Worm (Caenorhabditis elegans) whole organism, young adult: Measurements from ENCODE around the gene pqn-74.

Source experiments
- F52B5.7 ChIP-seq: sonication (generic microtip); optimal IDR thresholded peaks from 2 replicates; lab custom pipeline; 2016; ENCODE audit warnings: mild to moderate bottlenecking, missing genetic modification characterization, missing compliant biosample characterization
- F55B11.4 ChIP-seq: sonication (generic microtip); optimal IDR thresholded peaks from 2 replicates; lab custom pipeline; 2016; ENCODE audit warnings: missing compliant biosample characterization, missing genetic modification characterization, borderline replicate concordance; ENCODE audit not compliant: insufficient read depth
- F57A8.1 ChIP-seq: fragments of 200-800 bp; sonication (Bioruptor generic); optimal IDR thresholded peaks from 2 replicates; lab custom pipeline; 2018; ENCODE audit warnings: mild to moderate bottlenecking, missing genetic modification characterization, moderate library complexity, missing compliant biosample characterization
- Y79H2A.3 ChIP-seq: fragments of 200-800 bp; sonication (Bioruptor generic); conservative IDR thresholded peaks from 2 replicates; pipeline ENCODE4 v1.3.6; 2022; ENCODE audit warnings: missing genetic modification reagents, missing genetic modification characterization, missing compliant biosample characterization
- ama-1 ChIP-seq, 3 experiments: fragments of 150-350 bp in 1 of 3; sonication (generic microtip) in 2 of 3; optimal IDR thresholded peaks; 2 replicates each; lab custom pipeline; 2014 to 2018; ENCODE audit warnings: missing biosample characterization in 2 of 3, missing genetic modification characterization in 2 of 3, missing genetic modification reagents in 2 of 3
- madf-8 ChIP-seq: fragments of 200-800 bp; sonication (Bioruptor generic); conservative IDR thresholded peaks from 2 replicates; pipeline ENCODE4 v1.3.6; 2022; ENCODE audit warnings: missing genetic modification reagents, missing genetic modification characterization, missing compliant biosample characterization
- mcd-1 ChIP-seq: fragments of 200-800 bp; sonication (Bioruptor generic); IDR thresholded peaks from 2 replicates; pipeline ENCODE4 v1.3.6; 2022; ENCODE audit warnings: missing genetic modification reagents, missing genetic modification characterization, missing compliant biosample characterization
- mxl-1 ChIP-seq: sonication (generic microtip); optimal IDR thresholded peaks from 2 replicates; lab custom pipeline; 2016; ENCODE audit warnings: missing genetic modification characterization, missing compliant biosample characterization
- sea-2 ChIP-seq: fragments of 200-800 bp; sonication (Bioruptor generic); IDR thresholded peaks from 2 replicates; pipeline ENCODE4 v1.3.6; 2022; ENCODE audit warnings: missing genetic modification characterization, missing compliant biosample characterization
- unc-62 ChIP-seq: fragments of 150-350 bp; optimal IDR thresholded peaks from 2 replicates; lab custom pipeline; 2014; ENCODE audit warnings: missing biosample characterization, missing genetic modification reagents, missing genetic modification characterization
- ztf-25 ChIP-seq: fragments of 200-800 bp; sonication (Bioruptor generic); IDR thresholded peaks from 2 replicates; pipeline ENCODE4 v1.3.6; 2022; ENCODE audit warnings: missing genetic modification reagents, missing genetic modification characterization, missing compliant biosample characterization
- ztf-26 ChIP-seq: sonication (generic microtip); optimal IDR thresholded peaks from 2 replicates; lab custom pipeline; 2017; ENCODE audit warnings: missing genetic modification characterization, missing compliant biosample characterization

ce11 chrIV:13364869-13365268 lies 33.7 kb upstream of the pqn-74 start, which contains the start of gene srsx-25:
- no peak for TF ChIP-seq ama-1 (optimal IDR thresholded peaks at IDR 0.05; lab: Kevin White, UChicago)
- TF ChIP-seq ama-1 (GFP tag; optimal IDR thresholded peaks at IDR 0.05; lab: Kevin White, UChicago): no peak
- TF ChIP-seq F55B11.4: no peak
- TF ChIP-seq unc-62 (GFP tag; lab: Kevin White, UChicago): no peak
- TF ChIP-seq F57A8.1 (GFP tag; lab: Kevin White, UChicago): no peak
- no peak for TF ChIP-seq madf-8
- no peak for TF ChIP-seq mxl-1 (tag; lab: Kevin White, UChicago)
- no peak for TF ChIP-seq mcd-1 (GFP tag; lab: Robert Waterston, UW)
- no peak for TF ChIP-seq sea-2 (GFP tag; lab: Robert Waterston, UW)
- no peak for TF ChIP-seq F52B5.7 (tag; lab: Kevin White, UChicago)
- no peak for TF ChIP-seq ztf-26 (tag; lab: Kevin White, UChicago)
- TF ChIP-seq ztf-25 (GFP tag; lab: Robert Waterston, UW): no peak
- no peak for TF ChIP-seq Y79H2A.3
